Fruit fly (Drosophila melanogaster) whole organism, embryonic: ENCODE results near the gene CG17637.

Experiments
- Antp ChIP-seq: fragments of 200-800 bp; sonication (Bioruptor generic); optimal IDR thresholded peaks from 3 replicates; lab custom pipeline; 2016; ENCODE audit warnings: missing biosample characterization, missing genetic modification characterization
- CG10267 ChIP-seq: fragments of 200-800 bp; sonication (Bioruptor generic); optimal IDR thresholded peaks from 2 replicates; lab custom pipeline; 2018; ENCODE audit warnings: missing biosample characterization, mild to moderate bottlenecking, missing genetic modification characterization, moderate library complexity
- CG10565 ChIP-seq: fragments of 200-800 bp; sonication (Bioruptor generic); optimal IDR thresholded peaks from 3 replicates; lab custom pipeline; 2016; ENCODE audit warnings: missing biosample characterization, mild to moderate bottlenecking, missing genetic modification characterization
- CG15269 ChIP-seq: fragments of 200-800 bp; sonication (Bioruptor generic); optimal IDR thresholded peaks from 2 replicates; lab custom pipeline; 2018; ENCODE audit warnings: missing biosample characterization, mild to moderate bottlenecking, missing genetic modification characterization, moderate library complexity
- CG15479 ChIP-seq: fragments of 200-800 bp; sonication (Bioruptor generic); optimal IDR thresholded peaks from 3 replicates; lab custom pipeline; 2019; ENCODE audit warnings: missing biosample characterization, mild to moderate bottlenecking, missing genetic modification characterization, moderate library complexity
- CG30431 ChIP-seq: fragments of 200-800 bp; sonication (Bioruptor generic); optimal IDR thresholded peaks from 2 replicates; lab custom pipeline; 2017; ENCODE audit warnings: missing biosample characterization, missing genetic modification characterization
- CG32532 ChIP-seq: fragments of 200-800 bp; sonication (Bioruptor generic); IDR thresholded peaks from 2 replicates; pipeline ENCODE4 v1.3.6; 2022; ENCODE audit warnings: missing biosample characterization, missing genetic modification characterization
- CG34422 ChIP-seq: fragments of 200-800 bp; sonication (Bioruptor generic); IDR thresholded peaks from 3 replicates; pipeline ENCODE4 v1.3.6; 2022; ENCODE audit warnings: missing biosample characterization, missing genetic modification characterization
- CG4282 ChIP-seq: fragments of 200-800 bp; sonication (Bioruptor generic); optimal IDR thresholded peaks from 2 replicates; lab custom pipeline; 2016; ENCODE audit warnings: missing biosample characterization, missing genetic modification characterization
- CG6765 ChIP-seq: fragments of 200-800 bp; sonication (Bioruptor generic); optimal IDR thresholded peaks from 3 replicates; lab custom pipeline; 2017; ENCODE audit warnings: missing biosample characterization, mild to moderate bottlenecking, missing genetic modification characterization
- CG7271 ChIP-seq: fragments of 200-800 bp; sonication (Bioruptor generic); optimal IDR thresholded peaks from 2 replicates; lab custom pipeline; 2018; ENCODE audit warnings: missing biosample characterization, mild to moderate bottlenecking, missing genetic modification characterization, moderate library complexity
- CG7372 ChIP-seq: fragments of 200-800 bp; sonication (Bioruptor generic); IDR thresholded peaks from 2 replicates; pipeline ENCODE4 v1.3.6; 2022; ENCODE audit warnings: missing biosample characterization, missing genetic modification characterization
- CG7928 ChIP-seq: fragments of 200-800 bp; sonication (Bioruptor generic); optimal IDR thresholded peaks from 2 replicates; lab custom pipeline; 2017; ENCODE audit warnings: missing biosample characterization, mild to moderate bottlenecking, missing genetic modification characterization
- CG9817 ChIP-seq: fragments of 200-800 bp; sonication (Bioruptor generic); optimal IDR thresholded peaks from 2 replicates; lab custom pipeline; 2018; ENCODE audit warnings: missing biosample characterization, mild to moderate bottlenecking, missing genetic modification characterization, moderate library complexity
- Camta ChIP-seq: fragments of 200-800 bp; sonication (Bioruptor generic); optimal IDR thresholded peaks from 2 replicates; lab custom pipeline; 2016; ENCODE audit warnings: missing biosample characterization, missing genetic modification characterization
- D19A ChIP-seq: fragments of 200-800 bp; optimal IDR thresholded peaks from 3 replicates; lab custom pipeline; 2019; ENCODE audit warnings: missing biosample characterization, mild to moderate bottlenecking, missing genetic modification characterization, moderate library complexity
- Doc3 ChIP-seq: fragments of 200-800 bp; sonication (Bioruptor generic); IDR thresholded peaks from 3 replicates; pipeline ENCODE4 v1.3.6; 2022; ENCODE audit warnings: missing biosample characterization, missing genetic modification characterization; ENCODE audit not compliant: partially characterized antibody
- E2f1 ChIP-seq: fragments of 200-800 bp; sonication (Bioruptor generic); IDR thresholded peaks from 2 replicates; pipeline ENCODE4 v1.3.6; 2022; ENCODE audit warnings: missing biosample characterization, missing genetic modification characterization
- Ets65A ChIP-seq: fragments of 200-800 bp; sonication (Bioruptor generic); peaks from one replicate; lab custom pipeline; 2016; ENCODE audit warnings: missing biosample characterization, missing genetic modification characterization
- HLH4C ChIP-seq: fragments of 200-800 bp; sonication (Bioruptor generic); IDR thresholded peaks from 3 replicates; pipeline ENCODE4 v1.3.6; 2022; ENCODE audit warnings: missing biosample characterization, missing genetic modification characterization; ENCODE audit not compliant: partially characterized antibody
- Hmr ChIP-seq: fragments of 200-800 bp; sonication (Bioruptor generic); optimal IDR thresholded peaks from 3 replicates; lab custom pipeline; 2017; ENCODE audit warnings: mild to moderate bottlenecking, missing biosample characterization, missing genetic modification reagents, missing genetic modification characterization
- Lpt ChIP-seq: fragments of >200 bp; optimal IDR thresholded peaks from 2 replicates; lab custom pipeline; 2018; ENCODE audit warnings: missing biosample characterization, missing genetic modification characterization
- Pdp1 ChIP-seq, 2 experiments: fragments of 200-800 bp; sonication (Bioruptor generic); optimal IDR thresholded peaks; 3 replicates each; lab custom pipeline; 2016; ENCODE audit warnings: missing biosample characterization in 2 of 2, missing genetic modification characterization in 2 of 2, mild to moderate bottlenecking in 1 of 2, moderate library complexity in 1 of 2
- Ravus ChIP-seq: fragments of 200-800 bp; sonication (Bioruptor generic); IDR thresholded peaks from 2 replicates; pipeline ENCODE4 v1.3.6; 2022; ENCODE audit warnings: missing biosample characterization, missing genetic modification characterization
- Sin3A ChIP-seq: fragments of >200 bp; optimal IDR thresholded peaks from 2 replicates; lab custom pipeline; 2018
- Tbp ChIP-seq: fragments of >200 bp; optimal IDR thresholded peaks from 2 replicates; lab custom pipeline; 2018; ENCODE audit warnings: missing biosample characterization, missing genetic modification characterization
- abd-A ChIP-seq: fragments of 200-800 bp; sonication (Bioruptor generic); optimal IDR thresholded peaks from 3 replicates; lab custom pipeline; 2019; ENCODE audit warnings: missing biosample characterization, mild to moderate bottlenecking, missing genetic modification characterization, moderate library complexity
- ap ChIP-seq: fragments of 200-800 bp; sonication (Bioruptor generic); IDR thresholded peaks from 2 replicates; pipeline ENCODE4 v1.3.6; 2022; ENCODE audit warnings: missing biosample characterization, missing genetic modification characterization
- az2 ChIP-seq: fragments of 200-800 bp; sonication (Bioruptor generic); optimal IDR thresholded peaks from 3 replicates; lab custom pipeline; 2016; ENCODE audit warnings: missing biosample characterization, missing genetic modification characterization
- bbx ChIP-seq: fragments of 200-800 bp; sonication (Bioruptor generic); IDR thresholded peaks from 2 replicates; pipeline ENCODE4 v1.3.6; 2022; ENCODE audit warnings: missing biosample characterization, missing genetic modification characterization; ENCODE audit not compliant: partially characterized antibody
- bigmax ChIP-seq: fragments of 200-800 bp; sonication (Bioruptor generic); optimal IDR thresholded peaks from 2 replicates; lab custom pipeline; 2018; ENCODE audit warnings: missing biosample characterization, mild to moderate bottlenecking, missing genetic modification characterization
- chif ChIP-seq, 2 experiments: fragments of 200-800 bp; sonication (Bioruptor generic); optimal IDR thresholded peaks; 3 replicates each; lab custom pipeline; 2016; ENCODE audit warnings: missing biosample characterization in 2 of 2, missing genetic modification characterization in 2 of 2
- chn ChIP-seq: fragments of 200-800 bp; sonication (Bioruptor generic); optimal IDR thresholded peaks from 2 replicates; lab custom pipeline; 2016; ENCODE audit warnings: missing biosample characterization, missing genetic modification characterization
- crp ChIP-seq, 2 experiments: fragments of 200-800 bp; sonication (Bioruptor generic); optimal IDR thresholded peaks; 2 replicates in 1 of 2; 3 replicates in 1 of 2; lab custom pipeline; 2017; ENCODE audit warnings: missing biosample characterization in 2 of 2, missing genetic modification characterization in 2 of 2, mild to moderate bottlenecking in 1 of 2, moderate library complexity in 1 of 2
- dpn ChIP-seq, 2 experiments: fragments of 200-800 bp; sonication (Bioruptor generic); optimal IDR thresholded peaks; 3 replicates each; lab custom pipeline; 2016; ENCODE audit warnings: missing biosample characterization in 2 of 2, missing genetic modification characterization in 2 of 2
- en ChIP-seq: fragments of 200-800 bp; sonication (Bioruptor generic); optimal IDR thresholded peaks from 2 replicates; lab custom pipeline; 2016; ENCODE audit warnings: missing biosample characterization, missing genetic modification characterization
- grn ChIP-seq: fragments of 200-800 bp; sonication (Bioruptor generic); optimal IDR thresholded peaks from 3 replicates; lab custom pipeline; 2017; ENCODE audit warnings: missing biosample characterization, missing genetic modification characterization
- gsb ChIP-seq: fragments of 200-800 bp; sonication (Bioruptor generic); IDR thresholded peaks from 2 replicates; pipeline ENCODE4 v1.3.6; 2022; ENCODE audit warnings: missing biosample characterization, missing genetic modification characterization
- hbn ChIP-seq: fragments of 200-800 bp; sonication (Bioruptor generic); IDR thresholded peaks from 2 replicates; pipeline ENCODE4 v1.3.6; 2022; ENCODE audit warnings: missing biosample characterization, missing genetic modification characterization; ENCODE audit not compliant: partially characterized antibody
- hth ChIP-seq: fragments of >200 bp; optimal IDR thresholded peaks from 2 replicates; lab custom pipeline; 2017; ENCODE audit warnings: inconsistent platforms
- pho ChIP-seq: fragments of 200-800 bp; sonication (Bioruptor generic); optimal IDR thresholded peaks from 2 replicates; lab custom pipeline; 2016; ENCODE audit warnings: missing biosample characterization, missing genetic modification characterization
- phol ChIP-seq: fragments of 200-800 bp; sonication (Bioruptor generic); optimal IDR thresholded peaks from 3 replicates; lab custom pipeline; 2018; ENCODE audit warnings: missing biosample characterization, mild to moderate bottlenecking, missing genetic modification characterization, moderate library complexity
- prd ChIP-seq, 3 experiments: fragments of >200 bp in 2 of 3; fragments of 200-800 bp in 1 of 3; sonication (Bioruptor generic) in 1 of 3; optimal IDR thresholded peaks in 2 of 3; IDR thresholded peaks in 1 of 3; 2 replicates in 2 of 3; 3 replicates in 1 of 3; pipeline versions ENCODE4 v1.3.6 to Lab custom; 2017 to 2022; ENCODE audit warnings: missing biosample characterization in 1 of 3, missing genetic modification characterization in 1 of 3
- scrt ChIP-seq: fragments of 200-800 bp; sonication (Bioruptor generic); optimal IDR thresholded peaks from 2 replicates; lab custom pipeline; 2018; ENCODE audit warnings: missing biosample characterization, mild to moderate bottlenecking, missing genetic modification characterization, moderate library complexity
- sisA ChIP-seq: fragments of 200-800 bp; sonication (Bioruptor generic); IDR thresholded peaks from 2 replicates; pipeline ENCODE4 v1.3.6; 2022; ENCODE audit warnings: missing biosample characterization, missing genetic modification characterization
- ssp ChIP-seq: fragments of 200-800 bp; sonication (Bioruptor generic); IDR thresholded peaks from 2 replicates; pipeline ENCODE4 v1.3.6; 2022; ENCODE audit warnings: missing biosample characterization, missing genetic modification characterization
- tap ChIP-seq: fragments of 200-800 bp; optimal IDR thresholded peaks from 3 replicates; lab custom pipeline; 2019; ENCODE audit warnings: missing biosample characterization, mild to moderate bottlenecking, missing genetic modification characterization, moderate library complexity
- tgo ChIP-seq: fragments of 200-800 bp; sonication (Bioruptor generic); IDR thresholded peaks from 3 replicates; pipeline ENCODE4 v1.3.6; 2022; ENCODE audit warnings: missing biosample characterization, missing genetic modification characterization
- tll ChIP-seq, 2 experiments: fragments of 200-800 bp in 1 of 2; fragments of >200 bp in 1 of 2; sonication (Bioruptor generic) in 1 of 2; optimal IDR thresholded peaks; 2 replicates each; lab custom pipeline; 2017 to 2019; ENCODE audit warnings: missing biosample characterization in 2 of 2, missing genetic modification characterization in 2 of 2, mild to moderate bottlenecking in 1 of 2, moderate library complexity in 1 of 2
- tup ChIP-seq: fragments of 200-800 bp; sonication (Bioruptor generic); optimal IDR thresholded peaks from 2 replicates; lab custom pipeline; 2016; ENCODE audit warnings: missing biosample characterization, mild to moderate bottlenecking, missing genetic modification characterization, moderate library complexity
- z ChIP-seq: fragments of 200-800 bp; sonication (Bioruptor generic); IDR thresholded peaks from 3 replicates; pipeline ENCODE4 v1.3.6; 2022; ENCODE audit warnings: missing biosample characterization, missing genetic modification characterization

Gene CG17637

DNA sequence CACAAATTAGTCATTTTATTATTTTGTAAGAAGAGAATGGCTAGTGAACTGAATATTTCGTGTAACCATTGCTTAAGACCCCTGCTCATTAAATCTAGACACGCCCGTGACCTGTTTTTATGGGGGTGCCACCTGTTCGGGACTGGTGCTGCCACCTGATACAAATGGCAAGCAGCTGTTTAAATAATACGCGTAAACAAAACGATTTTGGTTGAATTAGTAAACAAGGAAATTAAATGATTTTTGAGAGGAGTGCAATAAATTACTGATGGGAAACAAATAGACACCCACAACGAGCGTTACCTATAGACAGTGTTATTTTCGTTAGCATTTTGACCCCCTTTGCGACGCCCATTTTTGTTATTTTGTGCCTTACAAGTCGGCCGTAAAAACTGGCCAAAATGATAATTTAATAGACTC, 29.2 kb upstream of the CG17637 start (continued):
- TF ChIP-seq prd (optimal IDR thresholded peaks at IDR 0.05; lab: Kevin White, UChicago): no peak
- no peak for TF ChIP-seq prd (GFP tag; IDR thresholded peaks at IDR 0.05; lab: Robert Waterston, UW)
- no peak for TF ChIP-seq CG32532 (GFP tag; lab: Robert Waterston, UW)
- TF ChIP-seq CG30431 (GFP tag; lab: Kevin White, UChicago): peak; percentile 71
- peak; percentile 85 for TF ChIP-seq CG6765 (GFP tag; lab: Kevin White, UChicago)
- TF ChIP-seq ssp (GFP tag; lab: Robert Waterston, UW): no peak
- peak; percentile 46 to 93 for TF ChIP-seq crp (GFP tag; optimal IDR thresholded peaks at IDR 0.05; lab: Kevin White, UChicago)
- TF ChIP-seq D19A: peak; percentile 82
- peak; percentile 90 for TF ChIP-seq az2 (GFP tag; lab: Kevin White, UChicago)
- TF ChIP-seq Antp (GFP tag; lab: Kevin White, UChicago): peak; percentile 79
- peak; percentile 94 for TF ChIP-seq abd-A (tag; lab: Kevin White, UChicago)
- no peak for TF ChIP-seq sisA
- TF ChIP-seq Tbp (GFP tag; lab: Kevin White, UChicago): no peak
- peak; percentile 55 for TF ChIP-seq en
- peak; percentile 87 for TF ChIP-seq tup (GFP tag; lab: Kevin White, UChicago)
- TF ChIP-seq gsb: no peak
- TF ChIP-seq CG4282 (GFP tag; lab: Kevin White, UChicago): peak; percentile 72
- peak; percentile 84 for TF ChIP-seq Camta (GFP tag; lab: Kevin White, UChicago)
- TF ChIP-seq tll (GFP tag; optimal IDR thresholded peaks at IDR 0.05; lab: Kevin White, UChicago): no peak
- TF ChIP-seq Ets65A (GFP tag; lab: Kevin White, UChicago): peak; percentile 98
- peak; percentile 90 for TF ChIP-seq pho (GFP tag; lab: Kevin White, UChicago)
- no peak for TF ChIP-seq bbx (GFP tag; lab: Robert Waterston, UW)
- peak; percentile 82 for TF ChIP-seq CG10267 (tag; lab: Kevin White, UChicago)
- peak; percentile 60 for TF ChIP-seq CG7928 (GFP tag; lab: Kevin White, UChicago)
- TF ChIP-seq CG34422: no peak
- peak; percentile 41 for TF ChIP-seq CG7271 (tag; lab: Kevin White, UChicago)
- peak; percentile 83 for TF ChIP-seq tap
- TF ChIP-seq tgo (GFP tag; lab: Robert Waterston, UW): no peak
- TF ChIP-seq chif (GFP tag; optimal IDR thresholded peaks at IDR 0.05; lab: Kevin White, UChicago): peak; percentile 63 to 75
- no peak for TF ChIP-seq Doc3 (GFP tag; lab: Robert Waterston, UW)
- TF ChIP-seq scrt: peak; percentile 76
- peak in 1 of 2 experiments; percentile 88 for TF ChIP-seq Pdp1 (GFP tag; optimal IDR thresholded peaks at IDR 0.05; lab: Kevin White, UChicago)
- peak; percentile 87 for TF ChIP-seq chn
- no peak for TF ChIP-seq CG10565 (GFP tag; lab: Kevin White, UChicago)
- TF ChIP-seq z (GFP tag; lab: Robert Waterston, UW): no peak
- no peak for TF ChIP-seq ap
- no peak for TF ChIP-seq hth
- peak; percentile 35 for TF ChIP-seq Sin3A (lab: Kevin White, UChicago)
- no peak for TF ChIP-seq bigmax
- peak; percentile 89 to 94 for TF ChIP-seq dpn (GFP tag; optimal IDR thresholded peaks at IDR 0.05; lab: Kevin White, UChicago)
- no peak for TF ChIP-seq E2f1 (GFP tag; lab: Robert Waterston, UW)
- TF ChIP-seq grn (GFP tag; lab: Kevin White, UChicago): peak; percentile 22
- no peak for TF ChIP-seq CG15479 (GFP tag; lab: Kevin White, UChicago)
- TF ChIP-seq CG15269 (tag; lab: Kevin White, UChicago): peak; percentile 89
- peak; percentile 82 for TF ChIP-seq phol (tag; lab: Kevin White, UChicago)
- TF ChIP-seq CG9817 (tag; lab: Kevin White, UChicago): peak; percentile 89
- TF ChIP-seq Lpt (GFP tag; lab: Kevin White, UChicago): no peak
- no peak for TF ChIP-seq Ravus
- TF ChIP-seq Hmr (GFP tag; lab: Kevin White, UChicago): peak; percentile 92
- TF ChIP-seq HLH4C (GFP tag; lab: Robert Waterston, UW): no peak
- no peak for TF ChIP-seq CG7372 (GFP tag; lab: Robert Waterston, UW)
- no peak for TF ChIP-seq hbn (GFP tag; lab: Robert Waterston, UW)
